Fruit fly (Drosophila melanogaster) whole organism, embryonic: Measurements from ENCODE around the gene dwg.

Source experiments
- ATbp ChIP-seq: fragments of 200-800 bp; sonication (Bioruptor generic); optimal IDR thresholded peaks from 2 replicates; lab custom pipeline; 2017; ENCODE audit warnings: missing biosample characterization, mild to moderate bottlenecking, missing genetic modification characterization, missing genetic modification reagents
- Abd-B ChIP-seq: fragments of 200-800 bp; sonication (Bioruptor generic); optimal IDR thresholded peaks from 2 replicates; lab custom pipeline; 2018; ENCODE audit warnings: missing biosample characterization, mild to moderate bottlenecking, missing genetic modification characterization, moderate library complexity
- BEAF-32 ChIP-seq: fragments of 200-800 bp; sonication (Bioruptor generic); optimal IDR thresholded peaks from 3 replicates; lab custom pipeline; 2017; ENCODE audit warnings: missing biosample characterization, missing genetic modification characterization, mild to moderate bottlenecking, moderate library complexity, missing genetic modification reagents
- CG10543 ChIP-seq: fragments of 200-800 bp; sonication (Bioruptor generic); optimal IDR thresholded peaks from 3 replicates; lab custom pipeline; 2017; ENCODE audit warnings: missing biosample characterization, mild to moderate bottlenecking, missing genetic modification characterization, moderate library complexity
- CG10565 ChIP-seq: fragments of 200-800 bp; sonication (Bioruptor generic); optimal IDR thresholded peaks from 3 replicates; lab custom pipeline; 2016; ENCODE audit warnings: missing biosample characterization, mild to moderate bottlenecking, missing genetic modification characterization
- CG11085 ChIP-seq: fragments of 200-800 bp; sonication (Bioruptor generic); IDR thresholded peaks from 2 replicates; pipeline ENCODE4 v1.3.6; 2022; ENCODE audit warnings: missing biosample characterization, missing genetic modification characterization
- CG12155 ChIP-seq: fragments of 200-800 bp; sonication (Bioruptor generic); optimal IDR thresholded peaks from 3 replicates; lab custom pipeline; 2016; ENCODE audit warnings: missing biosample characterization, missing genetic modification characterization
- CG12391 ChIP-seq: fragments of 200-800 bp; sonication (Bioruptor generic); optimal IDR thresholded peaks from 3 replicates; lab custom pipeline; 2018; ENCODE audit warnings: missing biosample characterization, mild to moderate bottlenecking, missing genetic modification characterization, moderate library complexity
- CG14860 ChIP-seq: fragments of 200-800 bp; sonication (Bioruptor generic); IDR thresholded peaks from 3 replicates; pipeline ENCODE4 v1.3.6; 2022; ENCODE audit warnings: missing biosample characterization, missing genetic modification characterization; ENCODE audit not compliant: partially characterized antibody
- CG15073 ChIP-seq: fragments of 200-800 bp; sonication (Bioruptor generic); optimal IDR thresholded peaks from 2 replicates; lab custom pipeline; 2016; ENCODE audit warnings: missing biosample characterization, missing genetic modification characterization
- CG17829 ChIP-seq: fragments of 200-800 bp; optimal IDR thresholded peaks from 2 replicates; lab custom pipeline; 2019; ENCODE audit warnings: missing biosample characterization, mild to moderate bottlenecking, missing genetic modification characterization, moderate library complexity
- CG1792 ChIP-seq: fragments of 200-800 bp; sonication (Bioruptor generic); optimal IDR thresholded peaks from 2 replicates; lab custom pipeline; 2016; ENCODE audit warnings: missing biosample characterization, missing genetic modification characterization
- CG2116 ChIP-seq: fragments of 200-800 bp; sonication (Bioruptor generic); optimal IDR thresholded peaks from 3 replicates; lab custom pipeline; 2018; ENCODE audit warnings: missing biosample characterization, mild to moderate bottlenecking, missing genetic modification characterization
- CG2199 ChIP-seq: fragments of 200-800 bp; sonication (Bioruptor generic); IDR thresholded peaks from 3 replicates; pipeline ENCODE4 v1.3.6; 2022; ENCODE audit warnings: missing biosample characterization, missing genetic modification characterization
- CG30020 ChIP-seq: fragments of 200-800 bp; optimal IDR thresholded peaks from 2 replicates; lab custom pipeline; 2019; ENCODE audit warnings: missing biosample characterization, mild to moderate bottlenecking, missing genetic modification characterization, moderate library complexity
- CG34224 ChIP-seq: fragments of 200-800 bp; sonication (Bioruptor generic); IDR thresholded peaks from 3 replicates; pipeline ENCODE4 v1.3.6; 2022; ENCODE audit warnings: missing biosample characterization, missing genetic modification characterization; ENCODE audit not compliant: partially characterized antibody
- CG4820 ChIP-seq: fragments of 200-800 bp; sonication (Bioruptor generic); optimal IDR thresholded peaks from 3 replicates; lab custom pipeline; 2016; ENCODE audit warnings: missing biosample characterization, missing genetic modification characterization
- CG9932 ChIP-seq: fragments of 200-800 bp; sonication (Bioruptor generic); IDR thresholded peaks from 2 replicates; pipeline ENCODE4 v1.3.6; 2022; ENCODE audit warnings: missing biosample characterization, missing genetic modification characterization
- CkIIα-i1 ChIP-seq: fragments of 200-800 bp; sonication (Bioruptor generic); IDR thresholded peaks from 2 replicates; pipeline ENCODE4 v1.3.6; 2022; ENCODE audit warnings: missing biosample characterization, missing genetic modification characterization
- CoRest ChIP-seq: fragments of 200-800 bp; sonication (Bioruptor generic); optimal IDR thresholded peaks from 3 replicates; lab custom pipeline; 2018; ENCODE audit warnings: missing biosample characterization, mild to moderate bottlenecking, missing genetic modification characterization, moderate library complexity
- D ChIP-seq, 2 experiments: fragments of 200-800 bp in 1 of 2; fragments of >200 bp in 1 of 2; sonication (Bioruptor generic) in 1 of 2; optimal IDR thresholded peaks; 2 replicates in 1 of 2; 3 replicates in 1 of 2; lab custom pipeline; 2017; ENCODE audit warnings: mild to moderate bottlenecking in 1 of 2, missing biosample characterization in 1 of 2, missing genetic modification characterization in 1 of 2, missing genetic modification reagents in 1 of 2
- Dbx ChIP-seq: fragments of 200-800 bp; sonication (Bioruptor generic); IDR thresholded peaks from 3 replicates; pipeline ENCODE4 v1.3.6; 2022; ENCODE audit warnings: missing biosample characterization, missing genetic modification characterization
- ERR ChIP-seq: fragments of 200-800 bp; sonication (Bioruptor generic); optimal IDR thresholded peaks from 2 replicates; lab custom pipeline; 2016; ENCODE audit warnings: missing biosample characterization, missing genetic modification characterization
- Ets97D ChIP-seq: fragments of 200-800 bp; sonication (Bioruptor generic); optimal IDR thresholded peaks from 3 replicates; lab custom pipeline; 2016; ENCODE audit warnings: missing biosample characterization, missing genetic modification characterization
- H2.0 ChIP-seq: fragments of 200-800 bp; sonication (Bioruptor generic); IDR thresholded peaks from 2 replicates; pipeline ENCODE4 v1.3.6; 2022; ENCODE audit warnings: missing biosample characterization, missing genetic modification characterization
- HHEX ChIP-seq: fragments of 200-800 bp; sonication (Bioruptor generic); optimal IDR thresholded peaks from 3 replicates; lab custom pipeline; 2017; ENCODE audit warnings: missing biosample characterization, mild to moderate bottlenecking, missing genetic modification characterization, missing genetic modification reagents
- Myb ChIP-seq: fragments of 200-800 bp; sonication (Bioruptor generic); optimal IDR thresholded peaks from 2 replicates; lab custom pipeline; 2016; ENCODE audit warnings: missing biosample characterization, missing genetic modification characterization
- NFAT ChIP-seq: fragments of 200-800 bp; sonication (Bioruptor generic); IDR thresholded peaks from 2 replicates; pipeline ENCODE4 v1.3.6; 2022; ENCODE audit warnings: missing biosample characterization, missing genetic modification characterization
- Rfx ChIP-seq: fragments of 200-800 bp; sonication (Bioruptor generic); IDR thresholded peaks from 2 replicates; pipeline ENCODE4 v1.3.6; 2022; ENCODE audit warnings: missing biosample characterization, missing genetic modification characterization
- Sin3A ChIP-seq: fragments of >200 bp; optimal IDR thresholded peaks from 2 replicates; lab custom pipeline; 2018
- Sox102F ChIP-seq: fragments of 200-800 bp; sonication (Bioruptor generic); optimal IDR thresholded peaks from 2 replicates; lab custom pipeline; 2018; ENCODE audit warnings: missing biosample characterization, mild to moderate bottlenecking, missing genetic modification characterization, moderate library complexity
- Sry-δ ChIP-seq: fragments of 200-800 bp; sonication (Bioruptor generic); optimal IDR thresholded peaks from 2 replicates; lab custom pipeline; 2016; ENCODE audit warnings: missing biosample characterization, missing genetic modification characterization
- ara ChIP-seq: fragments of 200-800 bp; sonication (Bioruptor generic); IDR thresholded peaks from 2 replicates; pipeline ENCODE4 v1.3.6; 2022; ENCODE audit warnings: missing biosample characterization, missing genetic modification characterization
- cas ChIP-seq: fragments of 200-800 bp; sonication (Bioruptor generic); IDR thresholded peaks from 2 replicates; pipeline ENCODE4 v1.3.6; 2022; ENCODE audit warnings: missing biosample characterization, missing genetic modification characterization
- caup ChIP-seq: fragments of 200-800 bp; sonication (Bioruptor generic); optimal IDR thresholded peaks from 3 replicates; lab custom pipeline; 2017; ENCODE audit warnings: missing biosample characterization, mild to moderate bottlenecking, missing genetic modification characterization, moderate library complexity; ENCODE audit not compliant: severe bottlenecking
- corto ChIP-seq: fragments of 200-800 bp; sonication (Bioruptor generic); optimal IDR thresholded peaks from 2 replicates; lab custom pipeline; 2016; ENCODE audit warnings: missing biosample characterization, mild to moderate bottlenecking, missing genetic modification characterization, moderate library complexity
- danr ChIP-seq: fragments of 200-800 bp; sonication (Bioruptor generic); IDR thresholded peaks from 2 replicates; pipeline ENCODE4 v1.3.6; 2022; ENCODE audit warnings: missing biosample characterization, missing genetic modification characterization
- emc ChIP-seq: fragments of 200-800 bp; sonication (Bioruptor generic); optimal IDR thresholded peaks from 2 replicates; lab custom pipeline; 2016; ENCODE audit warnings: missing biosample characterization, missing genetic modification characterization
- gce ChIP-seq: fragments of 200-800 bp; sonication (Bioruptor generic); IDR thresholded peaks from 3 replicates; pipeline ENCODE4 v1.3.6; 2022; ENCODE audit warnings: missing biosample characterization, missing genetic modification characterization
- her ChIP-seq: fragments of 200-800 bp; sonication (Bioruptor generic); optimal IDR thresholded peaks from 2 replicates; lab custom pipeline; 2016; ENCODE audit warnings: missing biosample characterization, missing genetic modification characterization
- nau ChIP-seq: fragments of 200-800 bp; sonication (Bioruptor generic); optimal IDR thresholded peaks from 3 replicates; lab custom pipeline; 2017; ENCODE audit warnings: missing biosample characterization, mild to moderate bottlenecking, missing genetic modification characterization, missing genetic modification reagents
- nerfin-2 ChIP-seq: fragments of 200-800 bp; sonication (Bioruptor generic); IDR thresholded peaks from 2 replicates; pipeline ENCODE4 v1.3.6; 2022; ENCODE audit warnings: missing biosample characterization, missing genetic modification characterization; ENCODE audit not compliant: partially characterized antibody
- rib ChIP-seq: fragments of 200-800 bp; sonication (Bioruptor generic); IDR thresholded peaks from 2 replicates; pipeline ENCODE4 v1.3.6; 2022; ENCODE audit warnings: missing biosample characterization, missing genetic modification characterization
- row ChIP-seq: fragments of 200-800 bp; sonication (Bioruptor generic); IDR thresholded peaks from 3 replicates; pipeline ENCODE4 v1.3.6; 2022; ENCODE audit warnings: missing biosample characterization, missing genetic modification characterization
- seq ChIP-seq: fragments of 200-800 bp; sonication (Bioruptor generic); IDR thresholded peaks from 2 replicates; pipeline ENCODE4 v1.3.6; 2022; ENCODE audit warnings: missing biosample characterization, missing genetic modification characterization
- sna ChIP-seq: fragments of 200-800 bp; sonication (Bioruptor generic); IDR thresholded peaks from 2 replicates; pipeline ENCODE4 v1.3.6; 2022; ENCODE audit warnings: missing biosample characterization, missing genetic modification characterization; ENCODE audit not compliant: partially characterized antibody
- stwl ChIP-seq: fragments of 200-800 bp; sonication (Bioruptor generic); optimal IDR thresholded peaks from 3 replicates; lab custom pipeline; 2018; ENCODE audit warnings: missing biosample characterization, mild to moderate bottlenecking, missing genetic modification characterization, moderate library complexity
- trh ChIP-seq: fragments of 200-800 bp; sonication (Bioruptor generic); optimal IDR thresholded peaks from 2 replicates; lab custom pipeline; 2016; ENCODE audit warnings: missing biosample characterization, missing genetic modification characterization
- vfl ChIP-seq: fragments of 200-800 bp; sonication (Bioruptor generic); optimal IDR thresholded peaks from 2 replicates; lab custom pipeline; 2016; ENCODE audit warnings: missing biosample characterization, missing genetic modification characterization
- zen2 ChIP-seq: fragments of 200-800 bp; sonication (Bioruptor generic); IDR thresholded peaks from 3 replicates; pipeline ENCODE4 v1.3.6; 2022; ENCODE audit warnings: missing biosample characterization, missing genetic modification characterization; ENCODE audit not compliant: partially characterized antibody
- zf30C ChIP-seq: fragments of 200-800 bp; sonication (Bioruptor generic); optimal IDR thresholded peaks from 3 replicates; lab custom pipeline; 2018; ENCODE audit warnings: missing biosample characterization, mild to moderate bottlenecking, missing genetic modification characterization

The dwg gene

DNA sequence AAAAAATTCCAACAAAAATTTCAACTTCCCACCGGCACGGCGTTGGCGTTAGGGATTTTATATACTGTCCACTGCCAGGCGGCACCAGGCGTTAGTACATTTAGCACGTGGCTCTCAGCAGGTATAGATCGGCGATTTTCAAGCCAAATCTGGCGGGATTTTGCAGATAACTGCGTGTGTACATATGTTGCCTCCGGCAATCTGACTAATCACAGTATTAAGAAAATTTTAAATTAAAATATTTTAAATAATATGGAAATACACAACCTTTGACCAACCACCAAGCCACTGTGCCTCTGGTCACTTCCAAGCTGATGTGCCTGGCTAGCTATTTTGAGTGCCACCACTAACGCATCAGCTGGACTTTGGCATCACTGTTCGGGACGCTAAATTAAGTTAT, 4.6 kb downstream of the dwg start, which contains the start of the genes ttm50 and CG2712 (continued):
- TF ChIP-seq her (no peak), nerfin-2 (GFP tag; lab: Robert Waterston, UW) (no peak), rib (GFP tag; lab: Robert Waterston, UW) (no peak), CG12391 (tag; lab: Kevin White, UChicago) (peak; percentile 71), ara (GFP tag; lab: Robert Waterston, UW) (no peak), vfl (GFP tag; lab: Kevin White, UChicago) (peak; percentile 6), NFAT (GFP tag; lab: Robert Waterston, UW) (peak; percentile 27; the same call in 1 of the 2 replicates), HHEX (GFP tag; lab: Kevin White, UChicago) (peak; percentile 22), CG34224 (GFP tag; lab: Robert Waterston, UW) (no peak), row (peak; percentile 93), trh (GFP tag; lab: Kevin White, UChicago) (peak; percentile 21), zf30C (no peak), CG10565 (no peak), CoRest (tag; lab: Kevin White, UChicago) (peak; percentile 82), CG2199 (GFP tag; lab: Robert Waterston, UW) (no peak), zen2 (GFP tag; lab: Robert Waterston, UW) (no peak), CkIIα-i1 (GFP tag; lab: Robert Waterston, UW) (no peak), danr (GFP tag; lab: Robert Waterston, UW) (0 out of 2 replicates have a peak, but pooled peaks have one; percentile 47), nau (no peak), ATbp (GFP tag; lab: Kevin White, UChicago) (no peak), Myb (GFP tag; lab: Kevin White, UChicago) (no peak), Abd-B (GFP tag; lab: Kevin White, UChicago) (peak; percentile 68), Sox102F (GFP tag; lab: Kevin White, UChicago) (no peak), stwl (tag; lab: Kevin White, UChicago) (peak; percentile 14), Dbx (GFP tag; lab: Robert Waterston, UW) (0 out of 3 replicates have a peak, but pooled peaks have one; percentile 47), CG4820 (GFP tag; lab: Kevin White, UChicago) (peak; percentile 5), CG11085 (GFP tag; lab: Robert Waterston, UW) (no peak; the same call in 1 of the 2 replicates), CG17829 (tag; lab: Kevin White, UChicago) (peak; percentile 61), CG12155 (no peak), D (optimal IDR thresholded peaks at IDR 0.05; lab: Kevin White, UChicago) (no peak), D (GFP tag; optimal IDR thresholded peaks at IDR 0.05; lab: Kevin White, UChicago) (no peak), Rfx (GFP tag; lab: Robert Waterston, UW) (peak; percentile 71), cas (GFP tag; lab: Robert Waterston, UW) (no peak), sna (GFP tag; lab: Robert Waterston, UW) (no peak), CG14860 (GFP tag; lab: Robert Waterston, UW) (no peak), BEAF-32 (GFP tag; lab: Kevin White, UChicago) (peak; percentile 52), CG10543 (GFP tag; lab: Kevin White, UChicago) (peak; percentile 81), corto (GFP tag; lab: Kevin White, UChicago) (no peak), CG9932 (peak; percentile 75), H2.0 (GFP tag; lab: Robert Waterston, UW) (no peak), emc (GFP tag; lab: Kevin White, UChicago) (no peak), ERR (GFP tag; lab: Kevin White, UChicago) (no peak), CG30020 (tag; lab: Kevin White, UChicago) (peak; percentile 52), Ets97D (GFP tag; lab: Kevin White, UChicago) (peak; percentile 10), Sin3A (lab: Kevin White, UChicago) (peak; percentile 61), gce (GFP tag; lab: Robert Waterston, UW) (no peak), seq (GFP tag; lab: Robert Waterston, UW) (no peak), CG15073 (GFP tag; lab: Kevin White, UChicago) (no peak), Sry-δ (GFP tag; lab: Kevin White, UChicago) (peak; percentile 31), CG1792 (GFP tag; lab: Kevin White, UChicago) (no peak), caup (GFP tag; lab: Kevin White, UChicago) (peak; percentile 51), CG2116 (GFP tag; lab: Kevin White, UChicago) (peak; percentile 55)
